ENCODE assay signal across 1 fruit fly cellular context in genomic region chr2L:10222550-10223231, dm6.
A peak's percentile ranks its signal among the peaks of the same experiment; 100 is the strongest.
TF ChIP-seq lines count a peak whose summit lies in the region.

TSS of gene Bcs1 (plus strand) at chr2L:10222657.

TF ChIP-seq in whole organism, embryonic, 481 proteins besides CTCF, POLR2A, EP300 and RAD21 (continued from another document):
- TF ChIP-seq Ptx1 (GFP tag; IDR thresholded peaks at IDR 0.05; lab: Robert Waterston, UW) (no peak), Hmr (GFP tag; optimal IDR thresholded peaks at IDR 0.05; lab: Kevin White, UChicago) (no peak), org-1 (GFP tag; optimal IDR thresholded peaks at IDR 0.05; lab: Kevin White, UChicago) (no peak), pita (GFP tag; optimal IDR thresholded peaks at IDR 0.05; lab: Kevin White, UChicago) (no peak), CG4282 (GFP tag; optimal IDR thresholded peaks at IDR 0.05; lab: Kevin White, UChicago) (no peak), CG18262 (tag; optimal IDR thresholded peaks at IDR 0.05; lab: Kevin White, UChicago) (no peak), CG17829 (tag; optimal IDR thresholded peaks at IDR 0.05; lab: Kevin White, UChicago) (no peak), Six4 (GFP tag; optimal IDR thresholded peaks at IDR 0.05; lab: Kevin White, UChicago) (no peak), stwl (tag; optimal IDR thresholded peaks at IDR 0.05; lab: Kevin White, UChicago) (peak; percentile 24), CG3726 (GFP tag; IDR thresholded peaks at IDR 0.05; lab: Robert Waterston, UW) (no peak), twi (tag; optimal IDR thresholded peaks at IDR 0.05; lab: Kevin White, UChicago) (no peak), CG4617 (GFP tag; optimal IDR thresholded peaks at IDR 0.05; lab: Kevin White, UChicago; ENCODE audit: borderline replicate concordance) (peak; percentile 8), Awh (GFP tag; IDR thresholded peaks at IDR 0.05; lab: Robert Waterston, UW) (no peak), mirr (GFP tag; optimal IDR thresholded peaks at IDR 0.05; lab: Kevin White, UChicago) (no peak), CG7372 (GFP tag; IDR thresholded peaks at IDR 0.05; lab: Robert Waterston, UW) (no peak), CG2129 (GFP tag; IDR thresholded peaks at IDR 0.05; lab: Robert Waterston, UW; ENCODE audit: partially characterized antibody) (no peak), Sin3A (optimal IDR thresholded peaks at IDR 0.05; lab: Kevin White, UChicago) (no peak), CG1832 (GFP tag; optimal IDR thresholded peaks at IDR 0.05; lab: Kevin White, UChicago) (no peak), bowl (GFP tag; IDR thresholded peaks at IDR 0.05; lab: Robert Waterston, UW) (no peak), MESR4 (GFP tag; optimal IDR thresholded peaks at IDR 0.05; lab: Kevin White, UChicago) (peak; percentile 13), CG7928 (GFP tag; optimal IDR thresholded peaks at IDR 0.05; lab: Kevin White, UChicago) (no peak), CG4424 (GFP tag; optimal IDR thresholded peaks at IDR 0.05; lab: Kevin White, UChicago) (no peak), CG16813 (GFP tag; IDR thresholded peaks at IDR 0.05; lab: Robert Waterston, UW; ENCODE audit: partially characterized antibody) (no peak), danr (GFP tag; IDR thresholded peaks at IDR 0.05; lab: Robert Waterston, UW) (no peak), C15 (GFP tag; IDR thresholded peaks at IDR 0.05; lab: Robert Waterston, UW) (no peak), gfzf (GFP tag; optimal IDR thresholded peaks at IDR 0.05; lab: Kevin White, UChicago) (peak; percentile 57), scrt (GFP tag; optimal IDR thresholded peaks at IDR 0.05; lab: Kevin White, UChicago) (peak; percentile 15), CG33213 (GFP tag; optimal IDR thresholded peaks at IDR 0.05; lab: Kevin White, UChicago) (no peak), ind (GFP tag; optimal IDR thresholded peaks at IDR 0.05; lab: Kevin White, UChicago) (no peak), vvl (GFP tag; IDR thresholded peaks at IDR 0.05; lab: Robert Waterston, UW) (no peak), ham (GFP tag; IDR thresholded peaks at IDR 0.05; lab: Robert Waterston, UW) (no peak), CG8290 (GFP tag; optimal IDR thresholded peaks at IDR 0.05; lab: Kevin White, UChicago) (no peak), CG8290 (tag; optimal IDR thresholded peaks at IDR 0.05; lab: Kevin White, UChicago) (no peak), kah (GFP tag; optimal IDR thresholded peaks at IDR 0.05; lab: Kevin White, UChicago) (peak; percentile 91), CG2712 (tag; optimal IDR thresholded peaks at IDR 0.05; lab: Kevin White, UChicago) (peak; percentile 19), CG7786 (GFP tag; optimal IDR thresholded peaks at IDR 0.05; lab: Kevin White, UChicago) (no peak), chn (GFP tag; optimal IDR thresholded peaks at IDR 0.05; lab: Kevin White, UChicago) (no peak), Dp (GFP tag; optimal IDR thresholded peaks at IDR 0.05; lab: Kevin White, UChicago) (peak; percentile 26), eve (GFP tag; optimal IDR thresholded peaks at IDR 0.05; lab: Kevin White, UChicago) (peak in 1 of 2 experiments; percentile 69), Hey (tag; optimal IDR thresholded peaks at IDR 0.05; lab: Kevin White, UChicago) (no peak), CG9797 (GFP tag; optimal IDR thresholded peaks at IDR 0.05; lab: Kevin White, UChicago) (peak; percentile 45), Trl (optimal IDR thresholded peaks at IDR 0.05; lab: Kevin White, UChicago) (no peak), Trl (GFP tag; optimal IDR thresholded peaks at IDR 0.05; lab: Kevin White, UChicago) (no peak), pzg (GFP tag; optimal IDR thresholded peaks at IDR 0.05; lab: Kevin White, UChicago) (peak; percentile 25), CG16779 (GFP tag; IDR thresholded peaks at IDR 0.05; lab: Robert Waterston, UW) (no peak), CG10267 (tag; optimal IDR thresholded peaks at IDR 0.05; lab: Kevin White, UChicago) (peak; percentile 9), CG14710 (tag; optimal IDR thresholded peaks at IDR 0.05; lab: Kevin White, UChicago) (peak; percentile 15), CG2889 (GFP tag; IDR thresholded peaks at IDR 0.05; lab: Robert Waterston, UW) (no peak), CG32772 (GFP tag; IDR thresholded peaks at IDR 0.05; lab: Robert Waterston, UW) (no peak)
